Worm (Caenorhabditis elegans) whole organism, L1 larva: ENCODE measurements around the gene C07E3.9.

Experiments used
- blmp-1 ChIP-seq: fragments of 150-350 bp; optimal IDR thresholded peaks from 2 replicates; lab custom pipeline; 2014; ENCODE audit warnings: missing biosample characterization, missing genetic modification characterization
- hpl-2 ChIP-seq: fragments of 150-350 bp; optimal IDR thresholded peaks from 2 replicates; lab custom pipeline; 2014; ENCODE audit warnings: missing biosample characterization, missing genetic modification reagents, missing genetic modification characterization
- lin-14 ChIP-seq: fragments of 200-800 bp; sonication (Bioruptor generic); optimal IDR thresholded peaks from 2 replicates; lab custom pipeline; 2018; ENCODE audit warnings: mild to moderate bottlenecking, missing genetic modification characterization, moderate library complexity, missing compliant biosample characterization
- lin-39 ChIP-seq: fragments of 150-350 bp; optimal IDR thresholded peaks from 2 replicates; lab custom pipeline; 2014; ENCODE audit warnings: missing biosample characterization, missing genetic modification reagents, missing genetic modification characterization
- lsy-2 ChIP-seq, 2 experiments: fragments of 150-350 bp; optimal IDR thresholded peaks; 2 replicates each; lab custom pipeline; 2014; ENCODE audit warnings: missing biosample characterization in 2 of 2, missing genetic modification characterization in 2 of 2
- mdl-1 ChIP-seq, 2 experiments: fragments of 150-350 bp; optimal IDR thresholded peaks; 2 replicates each; lab custom pipeline; 2014 to 2017; ENCODE audit warnings: missing biosample characterization in 2 of 2, missing genetic modification characterization in 2 of 2, inconsistent platforms in 1 of 2
- mef-2 ChIP-seq: fragments of 150-350 bp; optimal IDR thresholded peaks from 2 replicates; lab custom pipeline; 2014; ENCODE audit warnings: missing biosample characterization, missing genetic modification characterization
- nhr-11 ChIP-seq: fragments of 150-350 bp; optimal IDR thresholded peaks from 2 replicates; lab custom pipeline; 2014; ENCODE audit warnings: missing biosample characterization, missing genetic modification characterization
- nhr-77 ChIP-seq: fragments of 150-350 bp; optimal IDR thresholded peaks from 2 replicates; lab custom pipeline; 2014; ENCODE audit warnings: missing biosample characterization, missing genetic modification characterization
- nhr-84 ChIP-seq: sonication (generic microtip); optimal IDR thresholded peaks from 2 replicates; lab custom pipeline; 2017; ENCODE audit warnings: missing biosample characterization, missing genetic modification characterization
- skn-1 ChIP-seq: fragments of 150-350 bp; optimal IDR thresholded peaks from 2 replicates; lab custom pipeline; 2014; ENCODE audit warnings: missing biosample characterization, missing genetic modification characterization

DNA sequence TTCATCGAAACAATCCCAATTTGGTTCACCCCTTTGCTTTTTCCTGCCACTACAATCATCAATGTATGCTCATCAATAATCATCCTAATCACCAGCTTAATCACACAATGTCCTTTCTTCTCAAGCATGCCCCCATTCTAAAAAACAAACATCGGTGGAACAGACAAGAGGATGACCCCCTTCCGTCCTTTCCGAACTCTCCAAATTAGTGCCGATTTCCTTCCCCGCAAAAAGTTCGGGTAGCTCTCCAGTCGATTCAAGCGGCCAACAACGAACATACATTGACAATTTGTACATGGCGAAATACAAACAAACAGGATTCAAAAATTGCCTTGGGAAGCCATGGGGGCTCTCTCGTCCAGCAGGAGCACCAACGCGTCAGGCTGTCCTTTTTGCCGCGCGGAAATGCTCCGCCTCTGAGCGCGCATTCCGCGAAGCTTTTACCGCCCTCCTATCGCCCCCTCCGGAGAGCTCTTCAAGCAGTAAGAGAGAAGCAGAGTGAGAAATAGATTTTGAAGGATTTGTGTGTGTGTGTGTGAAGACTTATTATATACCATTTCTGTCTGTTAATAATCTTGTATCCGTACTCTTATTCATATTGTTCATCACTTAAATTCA, 24.8 kb upstream of the C07E3.9 start, which contains the start of gene appg-1:
- TF ChIP-seq lin-14 (GFP tag; lab: Kevin White, UChicago) (no peak), nhr-77 (tag; lab: Kevin White, UChicago) (no peak), mef-2 (tag; lab: Kevin White, UChicago) (no peak), mdl-1 (tag; optimal IDR thresholded peaks at IDR 0.05; lab: Kevin White, UChicago) (no peak), nhr-11 (tag; lab: Kevin White, UChicago) (no peak), lsy-2 (tag; optimal IDR thresholded peaks at IDR 0.05; lab: Kevin White, UChicago) (no peak), nhr-84 (tag; lab: Kevin White, UChicago) (no peak), blmp-1 (tag; lab: Kevin White, UChicago) (no peak), lin-39 (tag; lab: Kevin White, UChicago) (no peak), skn-1 (tag; lab: Kevin White, UChicago) (no peak), hpl-2 (GFP tag; lab: Kevin White, UChicago) (no peak)
